Fruit fly (Drosophila melanogaster) whole organism, embryonic: ENCODE data around the gene Snx17.

Experiments used
- Atf6 ChIP-seq: fragments of 200-800 bp; sonication (Bioruptor generic); IDR thresholded peaks from 2 replicates; pipeline ENCODE4 v1.3.6; 2022; ENCODE audit warnings: missing biosample characterization, missing genetic modification characterization
- CG10147 ChIP-seq: fragments of 200-800 bp; sonication (Bioruptor generic); optimal IDR thresholded peaks from 2 replicates; lab custom pipeline; 2019; ENCODE audit warnings: missing biosample characterization, mild to moderate bottlenecking, missing genetic modification characterization, moderate library complexity
- CG12219 ChIP-seq: fragments of 200-800 bp; sonication (Bioruptor generic); optimal IDR thresholded peaks from 3 replicates; lab custom pipeline; 2018; ENCODE audit warnings: missing biosample characterization, mild to moderate bottlenecking, missing genetic modification characterization
- CG12744 ChIP-seq: fragments of 200-800 bp; sonication (Bioruptor generic); optimal IDR thresholded peaks from 2 replicates; lab custom pipeline; 2016; ENCODE audit warnings: missing biosample characterization, missing genetic modification characterization
- CG12942 ChIP-seq: fragments of 200-800 bp; sonication (Bioruptor generic); optimal IDR thresholded peaks from 3 replicates; lab custom pipeline; 2016; ENCODE audit warnings: missing biosample characterization, missing genetic modification characterization
- CG14965 ChIP-seq: fragments of 200-800 bp; sonication (Bioruptor generic); optimal IDR thresholded peaks from 2 replicates; lab custom pipeline; 2016; ENCODE audit warnings: missing biosample characterization, missing genetic modification characterization, borderline replicate concordance
- CG17612 ChIP-seq: fragments of 200-800 bp; sonication (Bioruptor generic); IDR thresholded peaks from 2 replicates; pipeline ENCODE4 v1.3.6; 2022; ENCODE audit warnings: missing biosample characterization, missing genetic modification characterization
- CG18619 ChIP-seq: fragments of 200-800 bp; sonication (Bioruptor generic); optimal IDR thresholded peaks from 3 replicates; lab custom pipeline; 2017; ENCODE audit warnings: missing biosample characterization, mild to moderate bottlenecking, missing genetic modification characterization
- CG2678 ChIP-seq: fragments of 200-800 bp; sonication (Bioruptor generic); optimal IDR thresholded peaks from 3 replicates; lab custom pipeline; 2019; ENCODE audit warnings: missing biosample characterization, mild to moderate bottlenecking, missing genetic modification characterization, moderate library complexity
- CG3281 ChIP-seq: fragments of 200-800 bp; sonication (Bioruptor generic); optimal IDR thresholded peaks from 3 replicates; lab custom pipeline; 2017; ENCODE audit warnings: missing biosample characterization, mild to moderate bottlenecking, missing genetic modification characterization
- CG4617 ChIP-seq: fragments of 200-800 bp; sonication (Bioruptor generic); optimal IDR thresholded peaks from 3 replicates; lab custom pipeline; 2016; ENCODE audit warnings: missing biosample characterization, missing genetic modification characterization, borderline replicate concordance
- CG4730 ChIP-seq: fragments of 200-800 bp; sonication (Bioruptor generic); IDR thresholded peaks from 2 replicates; pipeline ENCODE4 v1.3.6; 2022; ENCODE audit warnings: missing biosample characterization, missing genetic modification characterization
- CG4854 ChIP-seq: fragments of 200-800 bp; sonication (Bioruptor generic); optimal IDR thresholded peaks from 2 replicates; lab custom pipeline; 2016; ENCODE audit warnings: missing biosample characterization, missing genetic modification characterization, inconsistent platforms
- CG6654 ChIP-seq: fragments of 200-800 bp; sonication (Bioruptor generic); optimal IDR thresholded peaks from 2 replicates; lab custom pipeline; 2017; ENCODE audit warnings: missing biosample characterization, mild to moderate bottlenecking, missing genetic modification characterization
- CG7987 ChIP-seq: fragments of 200-800 bp; sonication (Bioruptor generic); optimal IDR thresholded peaks from 2 replicates; lab custom pipeline; 2018; ENCODE audit warnings: missing biosample characterization, mild to moderate bottlenecking, missing genetic modification characterization, moderate library complexity
- CG9609 ChIP-seq: fragments of 200-800 bp; sonication (Bioruptor generic); optimal IDR thresholded peaks from 3 replicates; lab custom pipeline; 2016; ENCODE audit warnings: missing biosample characterization, missing genetic modification characterization
- Dek ChIP-seq: fragments of 200-800 bp; sonication (Bioruptor generic); optimal IDR thresholded peaks from 3 replicates; lab custom pipeline; 2019; ENCODE audit warnings: missing biosample characterization, mild to moderate bottlenecking, missing genetic modification characterization, moderate library complexity
- Doc2 ChIP-seq: fragments of 200-800 bp; sonication (Bioruptor generic); IDR thresholded peaks from 2 replicates; pipeline ENCODE4 v1.3.6; 2022; ENCODE audit warnings: missing biosample characterization, missing genetic modification characterization
- ERR ChIP-seq: fragments of 200-800 bp; sonication (Bioruptor generic); optimal IDR thresholded peaks from 2 replicates; lab custom pipeline; 2016; ENCODE audit warnings: missing biosample characterization, missing genetic modification characterization
- Ets65A ChIP-seq: fragments of 200-800 bp; sonication (Bioruptor generic); peaks from one replicate; lab custom pipeline; 2016; ENCODE audit warnings: missing biosample characterization, missing genetic modification characterization
- Ets97D ChIP-seq: fragments of 200-800 bp; sonication (Bioruptor generic); optimal IDR thresholded peaks from 3 replicates; lab custom pipeline; 2016; ENCODE audit warnings: missing biosample characterization, missing genetic modification characterization
- HLH54F ChIP-seq: fragments of 200-800 bp; sonication (Bioruptor generic); optimal IDR thresholded peaks from 3 replicates; lab custom pipeline; 2016; ENCODE audit warnings: missing biosample characterization, missing genetic modification characterization
- Hr51 ChIP-seq, 2 experiments: fragments of 200-800 bp; sonication (Bioruptor generic); optimal IDR thresholded peaks; 2 replicates in 1 of 2; 3 replicates in 1 of 2; lab custom pipeline; 2016 to 2018; ENCODE audit warnings: missing biosample characterization in 2 of 2, missing genetic modification characterization in 2 of 2, mild to moderate bottlenecking in 1 of 2, moderate library complexity in 1 of 2
- MBD-R2 ChIP-seq: fragments of 200-800 bp; sonication (Bioruptor generic); IDR thresholded peaks from 2 replicates; pipeline ENCODE4 v1.3.6; 2022; ENCODE audit warnings: missing biosample characterization, missing genetic modification characterization
- MTF-1 ChIP-seq: fragments of 200-800 bp; sonication (Bioruptor generic); optimal IDR thresholded peaks from 2 replicates; lab custom pipeline; 2018; ENCODE audit warnings: missing biosample characterization, mild to moderate bottlenecking, missing genetic modification characterization, borderline replicate concordance
- Myb ChIP-seq: fragments of 200-800 bp; sonication (Bioruptor generic); optimal IDR thresholded peaks from 2 replicates; lab custom pipeline; 2016; ENCODE audit warnings: missing biosample characterization, missing genetic modification characterization
- NFAT ChIP-seq: fragments of 200-800 bp; sonication (Bioruptor generic); IDR thresholded peaks from 2 replicates; pipeline ENCODE4 v1.3.6; 2022; ENCODE audit warnings: missing biosample characterization, missing genetic modification characterization
- Oli ChIP-seq: fragments of 200-800 bp; sonication (Bioruptor generic); optimal IDR thresholded peaks from 2 replicates; lab custom pipeline; 2018; ENCODE audit warnings: missing biosample characterization, mild to moderate bottlenecking, missing genetic modification characterization, moderate library complexity
- Pdp1 ChIP-seq, 2 experiments: fragments of 200-800 bp; sonication (Bioruptor generic); optimal IDR thresholded peaks; 3 replicates each; lab custom pipeline; 2016; ENCODE audit warnings: missing biosample characterization in 2 of 2, missing genetic modification characterization in 2 of 2, mild to moderate bottlenecking in 1 of 2, moderate library complexity in 1 of 2
- Ravus ChIP-seq: fragments of 200-800 bp; sonication (Bioruptor generic); IDR thresholded peaks from 2 replicates; pipeline ENCODE4 v1.3.6; 2022; ENCODE audit warnings: missing biosample characterization, missing genetic modification characterization
- Side ChIP-seq: fragments of 200-800 bp; sonication (Bioruptor generic); optimal IDR thresholded peaks from 2 replicates; lab custom pipeline; 2016; ENCODE audit warnings: missing biosample characterization, missing genetic modification characterization
- Sry-δ ChIP-seq: fragments of 200-800 bp; sonication (Bioruptor generic); optimal IDR thresholded peaks from 2 replicates; lab custom pipeline; 2016; ENCODE audit warnings: missing biosample characterization, missing genetic modification characterization
- Usf ChIP-seq: fragments of 200-800 bp; sonication (Bioruptor generic); optimal IDR thresholded peaks from 2 replicates; lab custom pipeline; 2017; ENCODE audit warnings: missing genotype, missing biosample characterization, missing genetic modification characterization
- ash1 ChIP-seq: fragments of 200-800 bp; sonication (Bioruptor generic); optimal IDR thresholded peaks from 2 replicates; lab custom pipeline; 2018; ENCODE audit warnings: missing biosample characterization, mild to moderate bottlenecking, missing genetic modification characterization
- crp ChIP-seq, 2 experiments: fragments of 200-800 bp; sonication (Bioruptor generic); optimal IDR thresholded peaks; 2 replicates in 1 of 2; 3 replicates in 1 of 2; lab custom pipeline; 2017; ENCODE audit warnings: missing biosample characterization in 2 of 2, missing genetic modification characterization in 2 of 2, mild to moderate bottlenecking in 1 of 2, moderate library complexity in 1 of 2
- cwo ChIP-seq: fragments of 200-800 bp; sonication (Bioruptor generic); optimal IDR thresholded peaks from 3 replicates; lab custom pipeline; 2017; ENCODE audit warnings: missing biosample characterization, missing genetic modification characterization, mild to moderate bottlenecking, moderate library complexity, missing genetic modification reagents
- dmrt99B ChIP-seq: fragments of 200-800 bp; sonication (Bioruptor generic); optimal IDR thresholded peaks from 2 replicates; lab custom pipeline; 2018; ENCODE audit warnings: missing biosample characterization, mild to moderate bottlenecking, missing genetic modification characterization, moderate library complexity
- emc ChIP-seq: fragments of 200-800 bp; sonication (Bioruptor generic); optimal IDR thresholded peaks from 2 replicates; lab custom pipeline; 2016; ENCODE audit warnings: missing biosample characterization, missing genetic modification characterization
- hth ChIP-seq: fragments of >200 bp; optimal IDR thresholded peaks from 2 replicates; lab custom pipeline; 2017; ENCODE audit warnings: inconsistent platforms
- lab ChIP-seq: fragments of 200-800 bp; sonication (Bioruptor generic); optimal IDR thresholded peaks from 3 replicates; lab custom pipeline; 2017; ENCODE audit warnings: missing biosample characterization, missing genetic modification characterization, mild to moderate bottlenecking, moderate library complexity, missing genetic modification reagents
- lilli ChIP-seq: fragments of 200-800 bp; sonication (Bioruptor generic); optimal IDR thresholded peaks from 3 replicates; lab custom pipeline; 2016; ENCODE audit warnings: missing biosample characterization, missing genetic modification characterization
- phol ChIP-seq: fragments of 200-800 bp; sonication (Bioruptor generic); optimal IDR thresholded peaks from 3 replicates; lab custom pipeline; 2018; ENCODE audit warnings: missing biosample characterization, mild to moderate bottlenecking, missing genetic modification characterization, moderate library complexity
- pnt ChIP-seq: fragments of 200-800 bp; sonication (Bioruptor generic); optimal IDR thresholded peaks from 3 replicates; lab custom pipeline; 2016; ENCODE audit warnings: missing biosample characterization, missing genetic modification characterization
- prd ChIP-seq, 3 experiments: fragments of >200 bp in 2 of 3; fragments of 200-800 bp in 1 of 3; sonication (Bioruptor generic) in 1 of 3; optimal IDR thresholded peaks in 2 of 3; IDR thresholded peaks in 1 of 3; 2 replicates in 2 of 3; 3 replicates in 1 of 3; pipeline versions ENCODE4 v1.3.6 to Lab custom; 2017 to 2022; ENCODE audit warnings: missing biosample characterization in 1 of 3, missing genetic modification characterization in 1 of 3
- salm ChIP-seq: fragments of 200-800 bp; sonication (Bioruptor generic); optimal IDR thresholded peaks from 2 replicates; lab custom pipeline; 2018; ENCODE audit warnings: missing biosample characterization, mild to moderate bottlenecking, missing genetic modification characterization
- shn ChIP-seq: fragments of 200-800 bp; sonication (Bioruptor generic); optimal IDR thresholded peaks from 3 replicates; lab custom pipeline; 2016; ENCODE audit warnings: missing biosample characterization, missing genetic modification characterization
- slou ChIP-seq: fragments of 200-800 bp; sonication (Bioruptor generic); optimal IDR thresholded peaks from 3 replicates; lab custom pipeline; 2016; ENCODE audit warnings: missing biosample characterization, missing genetic modification characterization
- tio ChIP-seq: fragments of 200-800 bp; sonication (Bioruptor generic); optimal IDR thresholded peaks from 2 replicates; lab custom pipeline; 2017; ENCODE audit warnings: missing biosample characterization, missing genetic modification characterization, inconsistent platforms
- tll ChIP-seq, 2 experiments: fragments of 200-800 bp in 1 of 2; fragments of >200 bp in 1 of 2; sonication (Bioruptor generic) in 1 of 2; optimal IDR thresholded peaks; 2 replicates each; lab custom pipeline; 2017 to 2019; ENCODE audit warnings: missing biosample characterization in 2 of 2, missing genetic modification characterization in 2 of 2, mild to moderate bottlenecking in 1 of 2, moderate library complexity in 1 of 2
- zfh1 ChIP-seq: fragments of 200-800 bp; sonication (Bioruptor generic); IDR thresholded peaks from 3 replicates; pipeline ENCODE4 v1.3.6; 2022; ENCODE audit warnings: missing biosample characterization, missing genetic modification characterization

Snx17 gene

dm6 chr2L:10249655-10250202 lies 43.0 kb upstream of the Snx17 start (continued):
- no peak for TF ChIP-seq pnt (GFP tag; lab: Kevin White, UChicago)
- TF ChIP-seq lab (GFP tag; lab: Kevin White, UChicago): no peak
- TF ChIP-seq crp (GFP tag; optimal IDR thresholded peaks at IDR 0.05; lab: Kevin White, UChicago): no peak
- peak; percentile 20 for TF ChIP-seq CG12219 (GFP tag; lab: Kevin White, UChicago)
- TF ChIP-seq CG18619 (GFP tag; lab: Kevin White, UChicago): no peak
- TF ChIP-seq slou (GFP tag; lab: Kevin White, UChicago): no peak
- TF ChIP-seq CG14965 (GFP tag; lab: Kevin White, UChicago): no peak
- no peak for TF ChIP-seq CG12942 (GFP tag; lab: Kevin White, UChicago)
- TF ChIP-seq Ets97D (GFP tag; lab: Kevin White, UChicago): no peak
- TF ChIP-seq zfh1 (GFP tag; lab: Robert Waterston, UW): no peak
- no peak for TF ChIP-seq Hr51 (GFP tag; optimal IDR thresholded peaks at IDR 0.05; lab: Kevin White, UChicago)
- TF ChIP-seq CG10147 (GFP tag; lab: Kevin White, UChicago): no peak
- TF ChIP-seq MTF-1 (GFP tag; lab: Kevin White, UChicago): no peak
- no peak for TF ChIP-seq CG2678 (tag; lab: Kevin White, UChicago)
- TF ChIP-seq Sry-δ (GFP tag; lab: Kevin White, UChicago): no peak
- TF ChIP-seq CG6654 (GFP tag; lab: Kevin White, UChicago): no peak
- no peak for TF ChIP-seq CG4854 (GFP tag; lab: Kevin White, UChicago)
- no peak for TF ChIP-seq phol (tag; lab: Kevin White, UChicago)
- peak; percentile 45 for TF ChIP-seq CG3281 (GFP tag; lab: Kevin White, UChicago)
- no peak for TF ChIP-seq Oli (tag; lab: Kevin White, UChicago)
- TF ChIP-seq tio (GFP tag; lab: Kevin White, UChicago): no peak
- no peak for TF ChIP-seq cwo
- no peak for TF ChIP-seq tll (GFP tag; optimal IDR thresholded peaks at IDR 0.05; lab: Kevin White, UChicago)
- TF ChIP-seq CG4617 (GFP tag; lab: Kevin White, UChicago): no peak
- no peak for TF ChIP-seq MBD-R2
- no peak for TF ChIP-seq CG4730
- TF ChIP-seq Doc2 (GFP tag; lab: Robert Waterston, UW): no peak
- TF ChIP-seq Usf: no peak
- TF ChIP-seq ash1: no peak
- TF ChIP-seq hth (lab: Kevin White, UChicago): no peak
- TF ChIP-seq Side: peak; percentile 1
- TF ChIP-seq dmrt99B (tag; lab: Kevin White, UChicago): no peak
- TF ChIP-seq CG9609: no peak
- TF ChIP-seq prd (optimal IDR thresholded peaks at IDR 0.05; lab: Kevin White, UChicago): no peak
- no peak for TF ChIP-seq prd (GFP tag; IDR thresholded peaks at IDR 0.05; lab: Robert Waterston, UW)
- no peak for TF ChIP-seq ERR (GFP tag; lab: Kevin White, UChicago)
- TF ChIP-seq shn (GFP tag; lab: Kevin White, UChicago): no peak
- no peak for TF ChIP-seq Myb (GFP tag; lab: Kevin White, UChicago)
- peak; percentile 72 for TF ChIP-seq CG7987 (GFP tag; lab: Kevin White, UChicago)
- TF ChIP-seq NFAT (GFP tag; lab: Robert Waterston, UW): no peak
- no peak for TF ChIP-seq Ravus (GFP tag; lab: Robert Waterston, UW)
- TF ChIP-seq emc (GFP tag; lab: Kevin White, UChicago): no peak
- TF ChIP-seq Pdp1 (GFP tag; optimal IDR thresholded peaks at IDR 0.05; lab: Kevin White, UChicago): no peak
- TF ChIP-seq salm: no peak
- TF ChIP-seq CG12744 (GFP tag; lab: Kevin White, UChicago): no peak
- no peak for TF ChIP-seq HLH54F
- no peak for TF ChIP-seq Ets65A (GFP tag; lab: Kevin White, UChicago)
- no peak; the same call in 1 of the 2 replicates for TF ChIP-seq Atf6 (GFP tag; lab: Robert Waterston, UW)
- no peak for TF ChIP-seq Dek (tag; lab: Kevin White, UChicago)
- TF ChIP-seq lilli: no peak
- no peak for TF ChIP-seq CG17612
